Fruit fly (Drosophila melanogaster) whole organism, embryonic: Measurements from ENCODE around the gene Gyc89Da.

Experiments used
- BEAF-32 ChIP-seq: fragments of 200-800 bp; sonication (Bioruptor generic); optimal IDR thresholded peaks from 3 replicates; lab custom pipeline; 2017; ENCODE audit warnings: missing biosample characterization, missing genetic modification characterization, mild to moderate bottlenecking, moderate library complexity, missing genetic modification reagents
- C15 ChIP-seq: fragments of 200-800 bp; sonication (Bioruptor generic); IDR thresholded peaks from 3 replicates; pipeline ENCODE4 v1.3.6; 2022; ENCODE audit warnings: missing biosample characterization, missing genetic modification characterization
- CG11695 ChIP-seq: fragments of 200-800 bp; sonication (Bioruptor generic); IDR thresholded peaks from 3 replicates; pipeline ENCODE4 v1.3.6; 2022; ENCODE audit warnings: missing biosample characterization, missing genetic modification characterization
- CG12104 ChIP-seq: fragments of 200-800 bp; sonication (Bioruptor generic); optimal IDR thresholded peaks from 3 replicates; lab custom pipeline; 2016; ENCODE audit warnings: missing biosample characterization, missing genetic modification characterization
- CG13287 ChIP-seq: fragments of 200-800 bp; sonication (Bioruptor generic); IDR thresholded peaks from 2 replicates; pipeline ENCODE4 v1.3.6; 2022; ENCODE audit warnings: missing biosample characterization, missing genetic modification characterization; ENCODE audit not compliant: partially characterized antibody
- CG13624 ChIP-seq: fragments of 200-800 bp; sonication (Bioruptor generic); optimal IDR thresholded peaks from 2 replicates; lab custom pipeline; 2016; ENCODE audit warnings: missing biosample characterization, missing genetic modification characterization
- CG14441 ChIP-seq: fragments of 200-800 bp; sonication (Bioruptor generic); IDR thresholded peaks from 2 replicates; pipeline ENCODE4 v1.3.6; 2022; ENCODE audit warnings: missing biosample characterization, missing genetic modification characterization
- CG14965 ChIP-seq: fragments of 200-800 bp; sonication (Bioruptor generic); optimal IDR thresholded peaks from 2 replicates; lab custom pipeline; 2016; ENCODE audit warnings: missing biosample characterization, missing genetic modification characterization, borderline replicate concordance
- CG1602 ChIP-seq: fragments of 200-800 bp; sonication (Bioruptor generic); optimal IDR thresholded peaks from 3 replicates; lab custom pipeline; 2016; ENCODE audit warnings: missing biosample characterization, missing genetic modification characterization
- CG16815 ChIP-seq: fragments of 200-800 bp; sonication (Bioruptor generic); optimal IDR thresholded peaks from 3 replicates; lab custom pipeline; 2017; ENCODE audit warnings: missing biosample characterization, mild to moderate bottlenecking, missing genetic modification characterization
- CG2120 ChIP-seq: fragments of 200-800 bp; sonication (Bioruptor generic); optimal IDR thresholded peaks from 3 replicates; lab custom pipeline; 2016; ENCODE audit warnings: missing biosample characterization, missing genetic modification characterization
- CG30431 ChIP-seq: fragments of 200-800 bp; sonication (Bioruptor generic); optimal IDR thresholded peaks from 2 replicates; lab custom pipeline; 2017; ENCODE audit warnings: missing biosample characterization, missing genetic modification characterization
- CG6765 ChIP-seq: fragments of 200-800 bp; sonication (Bioruptor generic); optimal IDR thresholded peaks from 3 replicates; lab custom pipeline; 2017; ENCODE audit warnings: missing biosample characterization, mild to moderate bottlenecking, missing genetic modification characterization
- CG7357 ChIP-seq: fragments of 200-800 bp; sonication (Bioruptor generic); IDR thresholded peaks from 3 replicates; pipeline ENCODE4 v1.3.6; 2022; ENCODE audit warnings: missing biosample characterization, missing genetic modification characterization
- CG7556 ChIP-seq: fragments of 200-800 bp; sonication (Bioruptor generic); optimal IDR thresholded peaks from 2 replicates; lab custom pipeline; 2017; ENCODE audit warnings: missing biosample characterization, mild to moderate bottlenecking, missing genetic modification characterization
- CG8089 ChIP-seq: fragments of 200-800 bp; sonication (Bioruptor generic); optimal IDR thresholded peaks from 3 replicates; lab custom pipeline; 2016; ENCODE audit warnings: missing biosample characterization, missing genetic modification characterization
- CG8359 ChIP-seq: fragments of 200-800 bp; sonication (Bioruptor generic); optimal IDR thresholded peaks from 2 replicates; lab custom pipeline; 2017; ENCODE audit warnings: missing biosample characterization, mild to moderate bottlenecking, missing genetic modification characterization, borderline replicate concordance
- CG8944 ChIP-seq: fragments of 200-800 bp; sonication (Bioruptor generic); optimal IDR thresholded peaks from 3 replicates; lab custom pipeline; 2016; ENCODE audit warnings: missing biosample characterization, missing genetic modification characterization
- CG9797 ChIP-seq: fragments of 200-800 bp; sonication (Bioruptor generic); optimal IDR thresholded peaks from 3 replicates; lab custom pipeline; 2018; ENCODE audit warnings: missing biosample characterization, mild to moderate bottlenecking, missing genetic modification characterization
- CHES-1-like ChIP-seq: fragments of 200-800 bp; sonication (Bioruptor generic); optimal IDR thresholded peaks from 2 replicates; lab custom pipeline; 2016; ENCODE audit warnings: missing biosample characterization, missing genetic modification characterization
- Dref ChIP-seq: fragments of 200-800 bp; sonication (Bioruptor generic); IDR thresholded peaks from 2 replicates; pipeline ENCODE4 v1.3.6; 2022; ENCODE audit warnings: missing biosample characterization, missing genetic modification characterization
- Fer1 ChIP-seq: fragments of 200-800 bp; sonication (Bioruptor generic); optimal IDR thresholded peaks from 2 replicates; lab custom pipeline; 2017; ENCODE audit warnings: missing biosample characterization, mild to moderate bottlenecking, missing genetic modification characterization
- HLH54F ChIP-seq: fragments of 200-800 bp; sonication (Bioruptor generic); optimal IDR thresholded peaks from 3 replicates; lab custom pipeline; 2016; ENCODE audit warnings: missing biosample characterization, missing genetic modification characterization
- MTF-1 ChIP-seq: fragments of 200-800 bp; sonication (Bioruptor generic); optimal IDR thresholded peaks from 2 replicates; lab custom pipeline; 2018; ENCODE audit warnings: missing biosample characterization, mild to moderate bottlenecking, missing genetic modification characterization, borderline replicate concordance
- NFAT ChIP-seq: fragments of 200-800 bp; sonication (Bioruptor generic); IDR thresholded peaks from 2 replicates; pipeline ENCODE4 v1.3.6; 2022; ENCODE audit warnings: missing biosample characterization, missing genetic modification characterization
- Ssrp ChIP-seq: fragments of 200-800 bp; sonication (Bioruptor generic); optimal IDR thresholded peaks from 2 replicates; lab custom pipeline; 2018; ENCODE audit warnings: missing biosample characterization, mild to moderate bottlenecking, missing genetic modification characterization, moderate library complexity
- Xrp1 ChIP-seq: fragments of 200-800 bp; sonication (Bioruptor generic); IDR thresholded peaks from 2 replicates; pipeline ENCODE4 v1.3.6; 2022; ENCODE audit warnings: missing biosample characterization, missing genetic modification characterization
- ase ChIP-seq: fragments of 200-800 bp; sonication (Bioruptor generic); IDR thresholded peaks from 3 replicates; pipeline ENCODE4 v1.3.6; 2022; ENCODE audit warnings: missing biosample characterization, missing genetic modification characterization
- bcd ChIP-seq: fragments of 200-800 bp; sonication (Bioruptor generic); optimal IDR thresholded peaks from 2 replicates; lab custom pipeline; 2017; ENCODE audit warnings: missing biosample characterization, mild to moderate bottlenecking, missing genetic modification characterization
- bowl ChIP-seq: fragments of 200-800 bp; sonication (Bioruptor generic); IDR thresholded peaks from 2 replicates; pipeline ENCODE4 v1.3.6; 2022; ENCODE audit warnings: missing biosample characterization, missing genetic modification characterization
- chinmo ChIP-seq: fragments of 200-800 bp; sonication (Bioruptor generic); IDR thresholded peaks from 4 replicates; pipeline ENCODE4 v1.3.6; 2022; ENCODE audit warnings: missing biosample characterization, missing genetic modification characterization; ENCODE audit not compliant: partially characterized antibody
- da ChIP-seq: fragments of 200-800 bp; sonication (Bioruptor generic); optimal IDR thresholded peaks from 2 replicates; lab custom pipeline; 2016; ENCODE audit warnings: missing biosample characterization, missing genetic modification characterization
- eve ChIP-seq, 2 experiments: fragments of >200 bp; optimal IDR thresholded peaks; 2 replicates each; lab custom pipeline; 2017; ENCODE audit warnings: missing biosample characterization in 2 of 2, missing genetic modification characterization in 2 of 2
- gcm ChIP-seq: fragments of 200-800 bp; sonication (Bioruptor generic); optimal IDR thresholded peaks from 2 replicates; lab custom pipeline; 2019; ENCODE audit warnings: missing biosample characterization, mild to moderate bottlenecking, missing genetic modification characterization, moderate library complexity
- gsb-n ChIP-seq: fragments of 200-800 bp; sonication (Bioruptor generic); optimal IDR thresholded peaks from 3 replicates; lab custom pipeline; 2018; ENCODE audit warnings: missing biosample characterization, mild to moderate bottlenecking, missing genetic modification characterization
- ham ChIP-seq: fragments of 200-800 bp; sonication (Bioruptor generic); IDR thresholded peaks from 2 replicates; pipeline ENCODE4 v1.3.6; 2022; ENCODE audit warnings: missing biosample characterization, missing genetic modification characterization
- jing ChIP-seq: fragments of 200-800 bp; sonication (Bioruptor generic); optimal IDR thresholded peaks from 2 replicates; lab custom pipeline; 2018; ENCODE audit warnings: missing biosample characterization, mild to moderate bottlenecking, missing genetic modification characterization
- lbe ChIP-seq: fragments of 200-800 bp; sonication (Bioruptor generic); optimal IDR thresholded peaks from 2 replicates; lab custom pipeline; 2016; ENCODE audit warnings: missing biosample characterization, mild to moderate bottlenecking, missing genetic modification characterization
- lola ChIP-seq, 3 experiments: fragments of >200 bp in 2 of 3; fragments of 200-800 bp in 1 of 3; sonication (Bioruptor generic) in 1 of 3; optimal IDR thresholded peaks; 2 replicates each; lab custom pipeline; 2017 to 2019; ENCODE audit warnings: missing biosample characterization in 3 of 3, missing genetic modification characterization in 3 of 3, mild to moderate bottlenecking in 1 of 3, moderate library complexity in 1 of 3
- lov ChIP-seq, 2 experiments: fragments of 200-800 bp in 1 of 2; fragments of >200 bp in 1 of 2; sonication (Bioruptor generic) in 1 of 2; IDR thresholded peaks in 1 of 2; optimal IDR thresholded peaks in 1 of 2; 2 replicates in 1 of 2; 3 replicates in 1 of 2; pipeline versions ENCODE4 v1.3.6 to Lab custom; 2017 to 2022; ENCODE audit warnings: missing biosample characterization in 1 of 2, missing genetic modification characterization in 1 of 2
- pros ChIP-seq: fragments of 200-800 bp; sonication (Bioruptor generic); optimal IDR thresholded peaks from 3 replicates; lab custom pipeline; 2019; ENCODE audit warnings: missing biosample characterization, mild to moderate bottlenecking, missing genetic modification characterization, moderate library complexity
- pzg ChIP-seq: fragments of 200-800 bp; sonication (Bioruptor generic); optimal IDR thresholded peaks from 3 replicates; lab custom pipeline; 2018; ENCODE audit warnings: missing biosample characterization, mild to moderate bottlenecking, missing genetic modification characterization, moderate library complexity
- ro ChIP-seq: fragments of 200-800 bp; sonication (Bioruptor generic); IDR thresholded peaks from 2 replicates; pipeline ENCODE4 v1.3.6; 2022; ENCODE audit warnings: missing biosample characterization, missing genetic modification characterization
- sc ChIP-seq, 3 experiments: fragments of >200 bp in 2 of 3; fragments of 200-800 bp in 1 of 3; sonication (Bioruptor generic) in 1 of 3; optimal IDR thresholded peaks; 2 replicates in 2 of 3; 3 replicates in 1 of 3; lab custom pipeline; 2017; ENCODE audit warnings: mild to moderate bottlenecking in 1 of 3, missing biosample characterization in 1 of 3, missing genetic modification characterization in 1 of 3, missing genetic modification reagents in 1 of 3
- stwl ChIP-seq: fragments of 200-800 bp; sonication (Bioruptor generic); optimal IDR thresholded peaks from 3 replicates; lab custom pipeline; 2018; ENCODE audit warnings: missing biosample characterization, mild to moderate bottlenecking, missing genetic modification characterization, moderate library complexity
- toy ChIP-seq: fragments of 200-800 bp; sonication (Bioruptor generic); IDR thresholded peaks from 2 replicates; pipeline ENCODE4 v1.3.6; 2022; ENCODE audit warnings: missing biosample characterization, missing genetic modification characterization
- tx ChIP-seq: fragments of 200-800 bp; sonication (Bioruptor generic); optimal IDR thresholded peaks from 2 replicates; lab custom pipeline; 2016; ENCODE audit warnings: missing biosample characterization, missing genetic modification characterization
- usp ChIP-seq: fragments of >200 bp; optimal IDR thresholded peaks from 2 replicates; lab custom pipeline; 2017; ENCODE audit warnings: missing biosample characterization, missing genetic modification characterization
- vnd ChIP-seq: fragments of 200-800 bp; sonication (Bioruptor generic); IDR thresholded peaks from 3 replicates; pipeline ENCODE4 v1.3.6; 2022; ENCODE audit warnings: missing biosample characterization, missing genetic modification characterization; ENCODE audit not compliant: partially characterized antibody

Gene Gyc89Da

DNA sequence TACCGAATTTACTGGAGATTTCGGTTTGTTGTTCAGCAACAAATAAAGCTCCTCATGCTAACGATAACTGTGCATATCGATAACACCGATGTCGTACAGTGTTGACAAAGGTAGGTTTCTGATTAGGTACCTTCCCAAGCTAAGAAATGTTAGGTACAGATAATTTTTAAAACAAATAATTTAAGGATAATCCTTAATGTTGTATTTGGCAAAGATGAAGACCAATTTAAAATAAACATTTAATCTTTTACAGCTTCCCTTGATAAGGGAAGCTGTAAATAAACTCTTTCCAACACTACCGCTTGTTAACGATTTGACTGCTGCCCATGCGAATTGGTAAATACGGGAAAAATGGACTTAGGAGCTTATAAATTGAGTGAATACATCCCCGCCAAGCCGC lies 29.5 kb upstream of the Gyc89Da start, which contains the start of the genes Ttc1 and CG14882 (continued):
- no peak for TF ChIP-seq usp (GFP tag; lab: Kevin White, UChicago)
- peak; percentile 81 for TF ChIP-seq Fer1 (GFP tag; lab: Kevin White, UChicago)
- 0 out of 3 replicates have a peak, but pooled peaks have one; percentile 19 for TF ChIP-seq vnd (GFP tag; lab: Robert Waterston, UW)
- peak; percentile 71 for TF ChIP-seq CG13287
- TF ChIP-seq eve (GFP tag; optimal IDR thresholded peaks at IDR 0.05; lab: Kevin White, UChicago) = no peak
- TF ChIP-seq CG1602 (GFP tag; lab: Kevin White, UChicago) = peak; percentile 84
- TF ChIP-seq ham (GFP tag; lab: Robert Waterston, UW) = peak; percentile 71; the same call in 1 of the 2 replicates
- TF ChIP-seq C15 (GFP tag; lab: Robert Waterston, UW) = no peak; the same call in 2 of the 3 replicates
- no peak for TF ChIP-seq CG7357
- TF ChIP-seq bcd (GFP tag; lab: Kevin White, UChicago) = no peak
- no peak for TF ChIP-seq chinmo
- peak; percentile 87 for TF ChIP-seq HLH54F (GFP tag; lab: Kevin White, UChicago)
- peak; percentile 2 for TF ChIP-seq CG14965 (GFP tag; lab: Kevin White, UChicago)
- TF ChIP-seq lov (optimal IDR thresholded peaks at IDR 0.05; lab: Kevin White, UChicago) = no peak
- no peak for TF ChIP-seq lov (GFP tag; IDR thresholded peaks at IDR 0.05; lab: Robert Waterston, UW)
- no peak for TF ChIP-seq CG8359 (GFP tag; lab: Kevin White, UChicago)
- peak; percentile 95 for TF ChIP-seq CG2120 (GFP tag; lab: Kevin White, UChicago)
- TF ChIP-seq Dref = peak; percentile 73
- peak; percentile 82 for TF ChIP-seq NFAT (GFP tag; lab: Robert Waterston, UW)
- TF ChIP-seq gcm (GFP tag; lab: Kevin White, UChicago) = peak; percentile 76
- TF ChIP-seq CG8944 (GFP tag; lab: Kevin White, UChicago) = peak; percentile 65
- TF ChIP-seq ase (GFP tag; lab: Robert Waterston, UW) = peak; percentile 87
- TF ChIP-seq lola (GFP tag; optimal IDR thresholded peaks at IDR 0.05; lab: Kevin White, UChicago) = peak in 1 of 3 experiments; percentile 82
- TF ChIP-seq pros (GFP tag; lab: Kevin White, UChicago) = no peak
- peak; percentile 56 for TF ChIP-seq CG16815 (GFP tag; lab: Kevin White, UChicago)
- peak; percentile 93 for TF ChIP-seq CG13624 (GFP tag; lab: Kevin White, UChicago)
- TF ChIP-seq da (GFP tag; lab: Kevin White, UChicago) = peak; percentile 48
- TF ChIP-seq BEAF-32 (GFP tag; lab: Kevin White, UChicago) = peak; percentile 56
- peak; percentile 88 for TF ChIP-seq CHES-1-like (GFP tag; lab: Kevin White, UChicago)
- TF ChIP-seq CG14441 (GFP tag; lab: Robert Waterston, UW) = peak; percentile 90
- peak; percentile 49 for TF ChIP-seq pzg (GFP tag; lab: Kevin White, UChicago)
- peak; percentile 83 for TF ChIP-seq CG7556 (GFP tag; lab: Kevin White, UChicago)
- peak; percentile 75 for TF ChIP-seq Ssrp (tag; lab: Kevin White, UChicago)
- TF ChIP-seq sc (optimal IDR thresholded peaks at IDR 0.05; lab: Kevin White, UChicago) = no peak
- TF ChIP-seq sc (GFP tag; optimal IDR thresholded peaks at IDR 0.05; lab: Kevin White, UChicago) = peak; percentile 61
- peak; percentile 84 for TF ChIP-seq bowl
- TF ChIP-seq CG9797 (GFP tag; lab: Kevin White, UChicago) = no peak
- TF ChIP-seq CG6765 (GFP tag; lab: Kevin White, UChicago) = peak; percentile 58
- no peak; the same call in 1 of the 2 replicates for TF ChIP-seq ro (GFP tag; lab: Robert Waterston, UW)
- peak; percentile 86 for TF ChIP-seq CG11695
- TF ChIP-seq lbe (GFP tag; lab: Kevin White, UChicago) = peak; percentile 73
- 0 out of 2 replicates have a peak, but pooled peaks have one; percentile 34 for TF ChIP-seq toy (GFP tag; lab: Robert Waterston, UW)
- TF ChIP-seq CG8089 (GFP tag; lab: Kevin White, UChicago) = peak; percentile 76
- peak; percentile 63 for TF ChIP-seq CG12104 (GFP tag; lab: Kevin White, UChicago)
- TF ChIP-seq MTF-1 (GFP tag; lab: Kevin White, UChicago) = peak; percentile 27
- TF ChIP-seq tx (GFP tag; lab: Kevin White, UChicago) = peak; percentile 86
- peak; percentile 77 for TF ChIP-seq Xrp1 (GFP tag; lab: Robert Waterston, UW)
- TF ChIP-seq gsb-n (tag; lab: Kevin White, UChicago) = peak; percentile 74
- TF ChIP-seq jing (GFP tag; lab: Kevin White, UChicago) = peak; percentile 25
- peak; percentile 91 for TF ChIP-seq stwl (tag; lab: Kevin White, UChicago)
- peak; percentile 49 for TF ChIP-seq CG30431 (GFP tag; lab: Kevin White, UChicago)
